Fruit fly (Drosophila melanogaster): ENCODE results near the gene LManII.
A peak's percentile ranks its signal among the peaks of the same experiment; 100 is the strongest.

The LManII gene

DNA sequence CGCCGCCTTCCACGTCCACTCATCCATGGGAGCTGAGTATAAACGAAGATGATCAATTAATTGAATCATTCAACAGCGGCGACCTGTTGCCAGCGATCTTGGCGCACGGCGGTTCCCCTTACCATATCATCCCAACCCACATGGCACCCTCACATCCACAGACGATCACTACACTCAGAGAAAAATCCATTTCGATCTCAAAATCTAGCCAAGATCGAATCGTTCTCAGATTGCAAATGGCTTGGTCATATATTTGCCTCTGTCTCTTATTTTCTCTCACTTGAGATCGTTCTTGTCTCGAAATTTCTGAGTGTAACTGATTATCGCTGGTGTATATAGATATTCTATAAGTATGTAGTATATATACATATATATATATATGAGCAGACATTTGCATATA lies 10.9 kb downstream of the LManII start (continued):
- TF ChIP-seq dimm (GFP tag; IDR thresholded peaks at IDR 0.05) (no peak), CG10267 (tag; optimal IDR thresholded peaks at IDR 0.05) (peak; percentile 41), CG14860 (GFP tag; IDR thresholded peaks at IDR 0.05; ENCODE audit: partially characterized antibody) (no peak), bbx (GFP tag; IDR thresholded peaks at IDR 0.05; ENCODE audit: partially characterized antibody) (no peak), CG15011 (GFP tag; optimal IDR thresholded peaks at IDR 0.05) (no peak), CG16815 (GFP tag; optimal IDR thresholded peaks at IDR 0.05) (no peak), Fer1 (GFP tag; optimal IDR thresholded peaks at IDR 0.05) (peak; percentile 63), esg (GFP tag; conservative IDR thresholded peaks at IDR 0.05) (peak; percentile 61), emc (GFP tag; optimal IDR thresholded peaks at IDR 0.05) (no peak), gem (tag; optimal IDR thresholded peaks at IDR 0.05) (peak; percentile 69), CG31388 (GFP tag; optimal IDR thresholded peaks at IDR 0.05) (no peak), CG9817 (tag; optimal IDR thresholded peaks at IDR 0.05) (peak; percentile 64), CG1024 (GFP tag; IDR thresholded peaks at IDR 0.05) (peak; percentile 21; the same call in 1 of the 2 replicates), gcm (GFP tag; optimal IDR thresholded peaks at IDR 0.05) (peak; percentile 2), zen (tag; optimal IDR thresholded peaks at IDR 0.05) (no peak), CG18262 (tag; optimal IDR thresholded peaks at IDR 0.05) (peak; percentile 52), ash1 (GFP tag; optimal IDR thresholded peaks at IDR 0.05) (no peak), CG7745 (tag; optimal IDR thresholded peaks at IDR 0.05) (no peak), CG9797 (GFP tag; optimal IDR thresholded peaks at IDR 0.05) (no peak), gt (GFP tag; IDR thresholded peaks at IDR 0.05) (peak; percentile 27; the same call in 1 of the 2 replicates), CG2678 (tag; optimal IDR thresholded peaks at IDR 0.05) (peak; percentile 77), Trl (optimal IDR thresholded peaks at IDR 0.05) (no peak), Trl (GFP tag; optimal IDR thresholded peaks at IDR 0.05) (peak; percentile 38), CG7928 (GFP tag; optimal IDR thresholded peaks at IDR 0.05) (no peak), CG2875 (GFP tag; optimal IDR thresholded peaks at IDR 0.05) (peak; percentile 24), Dfd (GFP tag; optimal IDR thresholded peaks at IDR 0.05) (no peak), eve (GFP tag; optimal IDR thresholded peaks at IDR 0.05) (no peak), CG10274 (GFP tag; optimal IDR thresholded peaks at IDR 0.05) (no peak), hkb (optimal IDR thresholded peaks at IDR 0.05) (no peak), hkb (GFP tag; IDR thresholded peaks at IDR 0.05) (peak; percentile 65), CG12104 (GFP tag; optimal IDR thresholded peaks at IDR 0.05) (no peak), nmo (GFP tag; optimal IDR thresholded peaks at IDR 0.05) (peak; percentile 52), Hr78 (GFP tag; optimal IDR thresholded peaks at IDR 0.05) (peak in 1 of 2 experiments; percentile 4), CG14667 (GFP tag; IDR thresholded peaks at IDR 0.05) (no peak; the same call in 1 of the 2 replicates), bigmax (GFP tag; optimal IDR thresholded peaks at IDR 0.05) (no peak), Jarid2 (GFP tag; optimal IDR thresholded peaks at IDR 0.05) (no peak), jumu (GFP tag; optimal IDR thresholded peaks at IDR 0.05) (no peak), CG17186 (GFP tag; optimal IDR thresholded peaks at IDR 0.05) (no peak), z (GFP tag; IDR thresholded peaks at IDR 0.05) (no peak), cad (GFP tag; optimal IDR thresholded peaks at IDR 0.05) (no peak), CG11504 (tag; optimal IDR thresholded peaks at IDR 0.05) (peak; percentile 75), wor (GFP tag; IDR thresholded peaks at IDR 0.05) (no peak), Taf1 (GFP tag; IDR thresholded peaks at IDR 0.05) (peak; percentile 61), slp2 (GFP tag; optimal IDR thresholded peaks at IDR 0.05) (no peak), CG9932 (GFP tag; IDR thresholded peaks at IDR 0.05) (peak; percentile 73), vnd (GFP tag; IDR thresholded peaks at IDR 0.05; ENCODE audit: partially characterized antibody) (no peak), phol (tag; optimal IDR thresholded peaks at IDR 0.05) (peak; percentile 44), oc (tag; optimal IDR thresholded peaks at IDR 0.05) (peak; percentile 50), BEAF-32 (GFP tag; optimal IDR thresholded peaks at IDR 0.05) (no peak), amos (GFP tag; IDR thresholded peaks at IDR 0.05; ENCODE audit: partially characterized antibody) (no peak), tap (tag; optimal IDR thresholded peaks at IDR 0.05) (peak; percentile 71)

All from whole organism, embryonic.